Worm (Caenorhabditis elegans) whole organism, L2 larva: ENCODE measurements around the gene C54G10.1.

Experiments used
- elt-1 ChIP-seq: fragments of 150-350 bp; optimal IDR thresholded peaks from 2 replicates; lab custom pipeline; 2014; ENCODE audit warnings: missing biosample characterization, missing genetic modification characterization
- fos-1 ChIP-seq: fragments of 150-350 bp; optimal IDR thresholded peaks from 2 replicates; lab custom pipeline; 2014; ENCODE audit warnings: missing biosample characterization, missing genetic modification characterization
- lin-39 ChIP-seq: fragments of 150-350 bp; optimal IDR thresholded peaks from 2 replicates; lab custom pipeline; 2014; ENCODE audit warnings: missing biosample characterization, missing genetic modification reagents, missing genetic modification characterization
- lsy-2 ChIP-seq, 2 experiments: fragments of 150-350 bp in 1 of 2; sonication (generic microtip) in 1 of 2; optimal IDR thresholded peaks; 2 replicates each; lab custom pipeline; 2014 to 2017; ENCODE audit warnings: missing biosample characterization in 2 of 2, missing genetic modification characterization in 2 of 2
- mdl-1 ChIP-seq, 2 experiments: fragments of 150-350 bp in 1 of 2; sonication (generic microtip) in 1 of 2; optimal IDR thresholded peaks; 2 replicates each; lab custom pipeline; 2017; ENCODE audit warnings: missing biosample characterization in 2 of 2, missing genetic modification characterization in 2 of 2
- nhr-21 ChIP-seq: fragments of 150-350 bp; optimal IDR thresholded peaks from 2 replicates; lab custom pipeline; 2014; ENCODE audit warnings: missing biosample characterization, missing genetic modification characterization
- nhr-237 ChIP-seq: fragments of 150-350 bp; optimal IDR thresholded peaks from 2 replicates; lab custom pipeline; 2014; ENCODE audit warnings: missing biosample characterization, missing genetic modification characterization
- nhr-77 ChIP-seq: fragments of 150-350 bp; optimal IDR thresholded peaks from 2 replicates; lab custom pipeline; 2014; ENCODE audit warnings: missing biosample characterization, missing genetic modification characterization
- skn-1 ChIP-seq: sonication (generic microtip); optimal IDR thresholded peaks from 2 replicates; lab custom pipeline; 2017; ENCODE audit warnings: missing biosample characterization, missing genetic modification characterization
- sma-9 ChIP-seq, 2 experiments: fragments of 150-350 bp in 1 of 2; sonication (generic microtip) in 1 of 2; optimal IDR thresholded peaks; 2 replicates each; lab custom pipeline; 2014 to 2016; ENCODE audit warnings: missing genetic modification characterization in 2 of 2, mild to moderate bottlenecking in 1 of 2, missing biosample characterization in 1 of 2, missing compliant biosample characterization in 1 of 2, missing genetic modification reagents in 1 of 2, moderate library complexity in 1 of 2
- snpc-4 ChIP-seq: fragments of 150-350 bp; optimal IDR thresholded peaks from 2 replicates; lab custom pipeline; 2014; ENCODE audit warnings: missing biosample characterization, missing genetic modification characterization
- unc-55 ChIP-seq: fragments of 150-350 bp; sonication (generic microtip); optimal IDR thresholded peaks from 3 replicates; lab custom pipeline; 2014; ENCODE audit warnings: missing biosample characterization, missing genetic modification reagents, missing genetic modification characterization
- ztf-1 ChIP-seq: fragments of 200-800 bp; sonication (Bioruptor generic); conservative IDR thresholded peaks from 2 replicates; pipeline ENCODE4 v1.3.6; 2022; ENCODE audit warnings: missing genetic modification characterization, missing compliant biosample characterization
- ztf-4 ChIP-seq: fragments of 150-350 bp; optimal IDR thresholded peaks from 2 replicates; lab custom pipeline; 2014; ENCODE audit warnings: missing biosample characterization, missing genetic modification characterization

ce11 chrV:14655689-14656088 is 14.8 kb downstream of the C54G10.1 start:
- TF ChIP-seq skn-1 (tag; lab: Kevin White, UChicago) (no peak), ztf-4 (tag; lab: Kevin White, UChicago) (no peak), nhr-237 (tag; lab: Kevin White, UChicago) (no peak), nhr-77 (tag; lab: Kevin White, UChicago) (no peak), mdl-1 (tag; optimal IDR thresholded peaks at IDR 0.05; lab: Kevin White, UChicago) (no peak), ztf-1 (GFP tag; lab: Robert Waterston, UW) (no peak), nhr-21 (no peak), sma-9 (GFP tag; optimal IDR thresholded peaks at IDR 0.05; lab: Kevin White, UChicago) (no peak), sma-9 (tag; optimal IDR thresholded peaks at IDR 0.05; lab: Kevin White, UChicago) (no peak), unc-55 (no peak), elt-1 (tag; lab: Kevin White, UChicago) (no peak), lin-39 (tag; lab: Kevin White, UChicago) (no peak), fos-1 (no peak), lsy-2 (tag; optimal IDR thresholded peaks at IDR 0.05; lab: Kevin White, UChicago) (no peak), snpc-4 (tag; lab: Kevin White, UChicago) (no peak)
